Fruit fly (Drosophila melanogaster) whole organism, embryonic: ENCODE measurements around the gene CG10993.

Experiments
- BEAF-32 ChIP-seq: fragments of 200-800 bp; sonication (Bioruptor generic); optimal IDR thresholded peaks from 3 replicates; lab custom pipeline; 2017; ENCODE audit warnings: missing biosample characterization, missing genetic modification characterization, mild to moderate bottlenecking, moderate library complexity, missing genetic modification reagents
- CG11696 ChIP-seq: fragments of 200-800 bp; sonication (Bioruptor generic); IDR thresholded peaks from 2 replicates; pipeline ENCODE4 v1.3.6; 2022; ENCODE audit warnings: missing biosample characterization, missing genetic modification characterization
- CG12769 ChIP-seq: fragments of 200-800 bp; sonication (Bioruptor generic); optimal IDR thresholded peaks from 2 replicates; lab custom pipeline; 2019; ENCODE audit warnings: missing biosample characterization, mild to moderate bottlenecking, missing genetic modification characterization, moderate library complexity
- CG14710 ChIP-seq: fragments of 200-800 bp; sonication (Bioruptor generic); optimal IDR thresholded peaks from 3 replicates; lab custom pipeline; 2019; ENCODE audit warnings: missing biosample characterization, mild to moderate bottlenecking, missing genetic modification characterization, moderate library complexity
- CG15479 ChIP-seq: fragments of 200-800 bp; sonication (Bioruptor generic); optimal IDR thresholded peaks from 3 replicates; lab custom pipeline; 2019; ENCODE audit warnings: missing biosample characterization, mild to moderate bottlenecking, missing genetic modification characterization, moderate library complexity
- CG17612 ChIP-seq: fragments of 200-800 bp; sonication (Bioruptor generic); IDR thresholded peaks from 2 replicates; pipeline ENCODE4 v1.3.6; 2022; ENCODE audit warnings: missing biosample characterization, missing genetic modification characterization
- CG17829 ChIP-seq: fragments of 200-800 bp; optimal IDR thresholded peaks from 2 replicates; lab custom pipeline; 2019; ENCODE audit warnings: missing biosample characterization, mild to moderate bottlenecking, missing genetic modification characterization, moderate library complexity
- CG2199 ChIP-seq: fragments of 200-800 bp; sonication (Bioruptor generic); IDR thresholded peaks from 3 replicates; pipeline ENCODE4 v1.3.6; 2022; ENCODE audit warnings: missing biosample characterization, missing genetic modification characterization
- CG30020 ChIP-seq: fragments of 200-800 bp; optimal IDR thresholded peaks from 2 replicates; lab custom pipeline; 2019; ENCODE audit warnings: missing biosample characterization, mild to moderate bottlenecking, missing genetic modification characterization, moderate library complexity
- CG30403 ChIP-seq: fragments of 200-800 bp; sonication (Bioruptor generic); optimal IDR thresholded peaks from 3 replicates; lab custom pipeline; 2016; ENCODE audit warnings: missing biosample characterization, missing genetic modification characterization
- CG33213 ChIP-seq: fragments of 200-800 bp; sonication (Bioruptor generic); optimal IDR thresholded peaks from 3 replicates; lab custom pipeline; 2016; ENCODE audit warnings: missing biosample characterization, missing genetic modification characterization
- CG33557 ChIP-seq: fragments of 200-800 bp; sonication (Bioruptor generic); optimal IDR thresholded peaks from 2 replicates; lab custom pipeline; 2019; ENCODE audit warnings: missing biosample characterization, mild to moderate bottlenecking, missing genetic modification characterization, moderate library complexity
- CG34224 ChIP-seq: fragments of 200-800 bp; sonication (Bioruptor generic); IDR thresholded peaks from 3 replicates; pipeline ENCODE4 v1.3.6; 2022; ENCODE audit warnings: missing biosample characterization, missing genetic modification characterization; ENCODE audit not compliant: partially characterized antibody
- CG8924 ChIP-seq: fragments of 200-800 bp; optimal IDR thresholded peaks from 3 replicates; lab custom pipeline; 2019; ENCODE audit warnings: missing biosample characterization, mild to moderate bottlenecking, missing genetic modification characterization, moderate library complexity
- CG9932 ChIP-seq: fragments of 200-800 bp; sonication (Bioruptor generic); IDR thresholded peaks from 2 replicates; pipeline ENCODE4 v1.3.6; 2022; ENCODE audit warnings: missing biosample characterization, missing genetic modification characterization
- Dp ChIP-seq: fragments of 200-800 bp; sonication (Bioruptor generic); optimal IDR thresholded peaks from 2 replicates; lab custom pipeline; 2018; ENCODE audit warnings: missing biosample characterization, mild to moderate bottlenecking, missing genetic modification characterization, moderate library complexity
- Drgx ChIP-seq: fragments of 200-800 bp; sonication (Bioruptor generic); IDR thresholded peaks from 2 replicates; pipeline ENCODE4 v1.3.6; 2022; ENCODE audit warnings: missing biosample characterization, missing genetic modification characterization
- Elba2 ChIP-seq: fragments of 200-800 bp; sonication (Bioruptor generic); optimal IDR thresholded peaks from 3 replicates; lab custom pipeline; 2016; ENCODE audit warnings: missing biosample characterization, missing genetic modification characterization
- Ets97D ChIP-seq: fragments of 200-800 bp; sonication (Bioruptor generic); optimal IDR thresholded peaks from 3 replicates; lab custom pipeline; 2016; ENCODE audit warnings: missing biosample characterization, missing genetic modification characterization
- HLH4C ChIP-seq: fragments of 200-800 bp; sonication (Bioruptor generic); IDR thresholded peaks from 3 replicates; pipeline ENCODE4 v1.3.6; 2022; ENCODE audit warnings: missing biosample characterization, missing genetic modification characterization; ENCODE audit not compliant: partially characterized antibody
- HLHmδ ChIP-seq: fragments of 200-800 bp; sonication (Bioruptor generic); optimal IDR thresholded peaks from 2 replicates; lab custom pipeline; 2018; ENCODE audit warnings: missing biosample characterization, mild to moderate bottlenecking, missing genetic modification characterization, moderate library complexity
- HmgZ ChIP-seq: fragments of 200-800 bp; sonication (Bioruptor generic); optimal IDR thresholded peaks from 2 replicates; lab custom pipeline; 2018; ENCODE audit warnings: missing biosample characterization, mild to moderate bottlenecking, missing genetic modification characterization
- Hr39 ChIP-seq: fragments of >200 bp; optimal IDR thresholded peaks from 2 replicates; lab custom pipeline; 2017
- Hsf ChIP-seq: fragments of 200-800 bp; sonication (Bioruptor generic); optimal IDR thresholded peaks from 3 replicates; lab custom pipeline; 2016; ENCODE audit warnings: missing biosample characterization, missing genetic modification characterization
- Kr ChIP-seq: fragments of 200-800 bp; sonication (Bioruptor generic); optimal IDR thresholded peaks from 2 replicates; lab custom pipeline; 2017; ENCODE audit warnings: missing biosample characterization, mild to moderate bottlenecking, missing genetic modification characterization
- Lhr ChIP-seq: fragments of 200-800 bp; sonication (Bioruptor generic); optimal IDR thresholded peaks from 3 replicates; lab custom pipeline; 2017; ENCODE audit warnings: mild to moderate bottlenecking, missing biosample characterization, missing genetic modification reagents, missing genetic modification characterization
- MBD-R2 ChIP-seq: fragments of 200-800 bp; sonication (Bioruptor generic); IDR thresholded peaks from 2 replicates; pipeline ENCODE4 v1.3.6; 2022; ENCODE audit warnings: missing biosample characterization, missing genetic modification characterization
- Med ChIP-seq: fragments of 200-800 bp; sonication (Bioruptor generic); peaks from one replicate; lab custom pipeline; 2016; ENCODE audit warnings: missing biosample characterization, missing genetic modification characterization, mild to moderate bottlenecking, inconsistent platforms, moderate library complexity
- Neu2 ChIP-seq: fragments of 200-800 bp; sonication (Bioruptor generic); optimal IDR thresholded peaks from 3 replicates; lab custom pipeline; 2016; ENCODE audit warnings: missing biosample characterization, missing genetic modification characterization, borderline replicate concordance
- Pdp1 ChIP-seq, 2 experiments: fragments of 200-800 bp; sonication (Bioruptor generic); optimal IDR thresholded peaks; 3 replicates each; lab custom pipeline; 2016; ENCODE audit warnings: missing biosample characterization in 2 of 2, missing genetic modification characterization in 2 of 2, mild to moderate bottlenecking in 1 of 2, moderate library complexity in 1 of 2
- Taf1 ChIP-seq: fragments of 200-800 bp; sonication (Bioruptor generic); IDR thresholded peaks from 2 replicates; pipeline ENCODE4 v1.3.6; 2022; ENCODE audit warnings: missing biosample characterization, missing genetic modification characterization
- Trl ChIP-seq, 3 experiments: fragments of >200 bp in 2 of 3; fragments of 200-800 bp in 1 of 3; sonication (Bioruptor generic) in 1 of 3; optimal IDR thresholded peaks; 2 replicates in 1 of 3; 3 replicates in 2 of 3; lab custom pipeline; 2016 to 2017; ENCODE audit warnings: missing biosample characterization in 1 of 3, missing genetic modification characterization in 1 of 3
- ato ChIP-seq: fragments of 200-800 bp; sonication (Bioruptor generic); IDR thresholded peaks from 2 replicates; pipeline ENCODE4 v1.3.6; 2022; ENCODE audit warnings: missing biosample characterization, missing genetic modification characterization; ENCODE audit not compliant: partially characterized antibody
- cad ChIP-seq: fragments of >200 bp; optimal IDR thresholded peaks from 2 replicates; lab custom pipeline; 2017; ENCODE audit warnings: missing biosample characterization, missing genetic modification characterization
- eyg ChIP-seq: fragments of 200-800 bp; sonication (Bioruptor generic); optimal IDR thresholded peaks from 3 replicates; lab custom pipeline; 2016; ENCODE audit warnings: missing biosample characterization, missing genetic modification characterization
- gce ChIP-seq: fragments of 200-800 bp; sonication (Bioruptor generic); IDR thresholded peaks from 3 replicates; pipeline ENCODE4 v1.3.6; 2022; ENCODE audit warnings: missing biosample characterization, missing genetic modification characterization
- grau ChIP-seq: fragments of 200-800 bp; optimal IDR thresholded peaks from 3 replicates; lab custom pipeline; 2019; ENCODE audit warnings: missing biosample characterization, mild to moderate bottlenecking, missing genetic modification characterization, moderate library complexity
- hkb ChIP-seq, 2 experiments: fragments of 200-800 bp in 1 of 2; fragments of >200 bp in 1 of 2; sonication (Bioruptor generic) in 1 of 2; IDR thresholded peaks in 1 of 2; optimal IDR thresholded peaks in 1 of 2; 2 replicates each; pipeline versions ENCODE4 v1.3.6 to Lab custom; 2017 to 2022; ENCODE audit warnings: missing biosample characterization in 1 of 2, missing genetic modification characterization in 1 of 2
- insv ChIP-seq, 2 experiments: fragments of 200-800 bp; sonication (Bioruptor generic); optimal IDR thresholded peaks; 3 replicates each; lab custom pipeline; 2016 to 2018; ENCODE audit warnings: missing biosample characterization in 2 of 2, missing genetic modification characterization in 2 of 2
- phol ChIP-seq: fragments of 200-800 bp; sonication (Bioruptor generic); optimal IDR thresholded peaks from 3 replicates; lab custom pipeline; 2018; ENCODE audit warnings: missing biosample characterization, mild to moderate bottlenecking, missing genetic modification characterization, moderate library complexity
- pnt ChIP-seq: fragments of 200-800 bp; sonication (Bioruptor generic); optimal IDR thresholded peaks from 3 replicates; lab custom pipeline; 2016; ENCODE audit warnings: missing biosample characterization, missing genetic modification characterization
- scrt ChIP-seq: fragments of 200-800 bp; sonication (Bioruptor generic); optimal IDR thresholded peaks from 2 replicates; lab custom pipeline; 2018; ENCODE audit warnings: missing biosample characterization, mild to moderate bottlenecking, missing genetic modification characterization, moderate library complexity
- sd ChIP-seq: fragments of 200-800 bp; sonication (Bioruptor generic); optimal IDR thresholded peaks from 3 replicates; lab custom pipeline; 2018; ENCODE audit warnings: missing biosample characterization, mild to moderate bottlenecking, missing genetic modification characterization, moderate library complexity
- sens ChIP-seq: fragments of 200-800 bp; sonication (Bioruptor generic); peaks from one replicate; lab custom pipeline; 2016; ENCODE audit warnings: missing biosample characterization, missing genetic modification characterization
- sug ChIP-seq: fragments of 200-800 bp; optimal IDR thresholded peaks from 2 replicates; lab custom pipeline; 2019; ENCODE audit warnings: missing biosample characterization, mild to moderate bottlenecking, missing genetic modification characterization, moderate library complexity
- trem ChIP-seq: fragments of 200-800 bp; optimal IDR thresholded peaks from 3 replicates; lab custom pipeline; 2019; ENCODE audit warnings: missing biosample characterization, mild to moderate bottlenecking, missing genetic modification characterization, moderate library complexity
- yki ChIP-seq: fragments of >200 bp; optimal IDR thresholded peaks from 3 replicates; lab custom pipeline; 2018
- zfh2 ChIP-seq: fragments of 200-800 bp; sonication (Bioruptor generic); optimal IDR thresholded peaks from 2 replicates; lab custom pipeline; 2016; ENCODE audit warnings: missing biosample characterization, missing genetic modification characterization

Gene CG10993

DNA sequence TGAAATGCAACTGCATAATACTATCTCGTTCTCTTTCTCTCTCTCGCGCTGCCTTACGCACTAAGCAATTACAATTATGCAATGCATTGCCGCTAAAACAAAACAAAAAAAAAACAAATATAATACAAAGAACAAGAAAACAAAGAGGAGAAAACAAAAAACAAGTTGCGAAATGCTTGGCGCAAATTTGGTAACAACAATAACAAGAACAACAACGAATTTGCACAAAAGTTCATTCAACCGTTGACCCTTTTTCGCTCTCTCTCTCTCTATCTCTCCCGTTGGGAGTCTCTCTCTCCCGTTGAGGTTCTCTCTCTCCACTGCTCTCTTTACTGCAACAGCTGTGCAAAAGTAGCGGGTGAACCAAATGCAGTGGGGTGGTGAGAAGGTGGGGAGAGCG lies 43.9 kb downstream of the CG10993 start:
- TF ChIP-seq ato, result no peak
- TF ChIP-seq CG15479 (GFP tag; lab: Kevin White, UChicago), result peak; percentile 72
- no peak for TF ChIP-seq CG34224 (GFP tag; lab: Robert Waterston, UW)
- peak; percentile 75 to 86 for TF ChIP-seq Trl (optimal IDR thresholded peaks at IDR 0.05; lab: Kevin White, UChicago)
- TF ChIP-seq Trl (GFP tag; optimal IDR thresholded peaks at IDR 0.05; lab: Kevin White, UChicago), result no peak
- no peak for TF ChIP-seq Hsf (GFP tag; lab: Kevin White, UChicago)
- peak; percentile 47 for TF ChIP-seq sens (GFP tag; lab: Kevin White, UChicago)
- TF ChIP-seq Kr (GFP tag; lab: Kevin White, UChicago), result peak; percentile 17
- TF ChIP-seq Pdp1 (GFP tag; optimal IDR thresholded peaks at IDR 0.05; lab: Kevin White, UChicago), result peak in 1 of 2 experiments; percentile 69
- TF ChIP-seq cad, result peak; percentile 8
- TF ChIP-seq CG2199 (GFP tag; lab: Robert Waterston, UW), result 0 out of 3 replicates have a peak, but pooled peaks have one; percentile 8
- peak; percentile 60 for TF ChIP-seq yki (lab: Kevin White, UChicago)
- peak; percentile 62 for TF ChIP-seq Drgx (GFP tag; lab: Robert Waterston, UW)
- TF ChIP-seq, all 482 proteins: peak for 9

DNA sequence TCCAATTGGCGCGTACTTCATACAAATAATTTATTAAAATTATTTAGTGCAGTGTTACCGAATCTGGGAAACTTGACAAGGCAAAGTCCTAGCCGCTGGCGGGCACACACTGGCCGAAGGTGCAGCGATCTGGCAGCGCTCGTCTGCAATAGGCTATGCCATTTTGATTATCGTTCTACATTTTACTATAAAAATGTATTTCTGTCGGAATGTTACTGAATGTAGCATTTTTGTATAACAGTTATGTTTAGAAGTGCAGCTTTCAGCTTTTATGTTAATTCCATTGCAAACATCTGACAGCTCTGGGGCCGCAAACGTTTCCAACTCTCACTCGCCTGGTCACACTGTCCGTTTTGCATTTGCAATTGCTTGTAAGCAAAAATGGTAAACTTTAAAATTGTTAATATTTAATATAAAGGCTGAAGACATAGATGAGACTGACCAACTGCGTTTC lies 46.3 kb downstream of the CG10993 start, which contains the start of gene Grip91:
Gene Grip91 (minus strand): TSS at position 85 of the 454 bp plus-strand sequence.
- TF ChIP-seq phol (tag; lab: Kevin White, UChicago) (peak; percentile 78), MBD-R2 (GFP tag; lab: Robert Waterston, UW) (peak; percentile 80), CG9932 (peak; percentile 10; the same call in 1 of the 2 replicates), HLH4C (GFP tag; lab: Robert Waterston, UW) (0 out of 3 replicates have a peak, but pooled peaks have one; percentile 35), CG14710 (tag; lab: Kevin White, UChicago) (peak; percentile 100), BEAF-32 (GFP tag; lab: Kevin White, UChicago) (peak; percentile 52), Med (peak; percentile 83), trem (tag; lab: Kevin White, UChicago) (peak; percentile 61), eyg (GFP tag; lab: Kevin White, UChicago) (no peak), CG30403 (GFP tag; lab: Kevin White, UChicago) (peak; percentile 4), insv (GFP tag; optimal IDR thresholded peaks at IDR 0.05; lab: Kevin White, UChicago) (peak in 1 of 2 experiments; percentile 19), zfh2 (GFP tag; lab: Kevin White, UChicago) (peak; percentile 11), Lhr (GFP tag; lab: Kevin White, UChicago) (peak; percentile 64), CG34224 (GFP tag; lab: Robert Waterston, UW) (peak; percentile 42; the same call in 1 of the 3 replicates), CG8924 (peak; percentile 35), CG33213 (GFP tag; lab: Kevin White, UChicago) (peak; percentile 39), Dp (GFP tag; lab: Kevin White, UChicago) (peak; percentile 66), sens (GFP tag; lab: Kevin White, UChicago) (peak; percentile 71), Hr39 (lab: Kevin White, UChicago) (no peak), sug (tag; lab: Kevin White, UChicago) (peak; percentile 26), Taf1 (GFP tag; lab: Robert Waterston, UW) (no peak), grau (tag; lab: Kevin White, UChicago) (peak; percentile 6), CG30020 (peak; percentile 33), Ets97D (GFP tag; lab: Kevin White, UChicago) (peak; percentile 67), pnt (no peak), CG33557 (GFP tag; lab: Kevin White, UChicago) (no peak), Elba2 (GFP tag; lab: Kevin White, UChicago) (peak; percentile 87), Neu2 (GFP tag; lab: Kevin White, UChicago) (no peak), sd (tag; lab: Kevin White, UChicago) (peak; percentile 26), hkb (optimal IDR thresholded peaks at IDR 0.05; lab: Kevin White, UChicago) (peak; percentile 95), hkb (GFP tag; IDR thresholded peaks at IDR 0.05; lab: Robert Waterston, UW) (no peak), CG17829 (tag; lab: Kevin White, UChicago) (peak; percentile 33), HmgZ (peak; percentile 41), CG12769 (peak; percentile 10), scrt (GFP tag; lab: Kevin White, UChicago) (no peak), CG11696 (GFP tag; lab: Robert Waterston, UW) (no peak), HLHmδ (no peak), CG17612 (GFP tag; lab: Robert Waterston, UW) (no peak), gce (GFP tag; lab: Robert Waterston, UW) (no peak)
